Fruit fly (Drosophila melanogaster) whole organism, embryonic: ENCODE data around the gene CG9467.
A peak's percentile ranks its signal among the peaks of the same experiment; 100 is the strongest.

Source experiments
- ATbp ChIP-seq: fragments of 200-800 bp; sonication (Bioruptor generic); optimal IDR thresholded peaks from 2 replicates; lab custom pipeline; 2017; ENCODE audit warnings: missing biosample characterization, mild to moderate bottlenecking, missing genetic modification characterization, missing genetic modification reagents
- BEAF-32 ChIP-seq: fragments of 200-800 bp; sonication (Bioruptor generic); optimal IDR thresholded peaks from 3 replicates; lab custom pipeline; 2017; ENCODE audit warnings: missing biosample characterization, missing genetic modification characterization, mild to moderate bottlenecking, moderate library complexity, missing genetic modification reagents
- Bteb2 ChIP-seq: fragments of 200-800 bp; sonication (Bioruptor generic); optimal IDR thresholded peaks from 2 replicates; lab custom pipeline; 2016; ENCODE audit warnings: missing biosample characterization, missing genetic modification characterization
- CG10267 ChIP-seq: fragments of 200-800 bp; sonication (Bioruptor generic); optimal IDR thresholded peaks from 2 replicates; lab custom pipeline; 2018; ENCODE audit warnings: missing biosample characterization, mild to moderate bottlenecking, missing genetic modification characterization, moderate library complexity
- CG10366 ChIP-seq: fragments of 200-800 bp; sonication (Bioruptor generic); IDR thresholded peaks from 2 replicates; pipeline ENCODE4 v1.3.6; 2022; ENCODE audit warnings: missing biosample characterization, missing genetic modification characterization
- CG16813 ChIP-seq: fragments of 200-800 bp; sonication (Bioruptor generic); IDR thresholded peaks from 3 replicates; pipeline ENCODE4 v1.3.6; 2022; ENCODE audit warnings: missing biosample characterization, missing genetic modification characterization; ENCODE audit not compliant: partially characterized antibody
- CG17568 ChIP-seq: fragments of 200-800 bp; sonication (Bioruptor generic); optimal IDR thresholded peaks from 2 replicates; lab custom pipeline; 2018; ENCODE audit warnings: missing biosample characterization, mild to moderate bottlenecking, missing genetic modification characterization, moderate library complexity
- CG30403 ChIP-seq: fragments of 200-800 bp; sonication (Bioruptor generic); optimal IDR thresholded peaks from 3 replicates; lab custom pipeline; 2016; ENCODE audit warnings: missing biosample characterization, missing genetic modification characterization
- CG34422 ChIP-seq: fragments of 200-800 bp; sonication (Bioruptor generic); IDR thresholded peaks from 3 replicates; pipeline ENCODE4 v1.3.6; 2022; ENCODE audit warnings: missing biosample characterization, missing genetic modification characterization
- CG3726 ChIP-seq: fragments of 200-800 bp; sonication (Bioruptor generic); IDR thresholded peaks from 3 replicates; pipeline ENCODE4, ENCODE4 v1.3.6; 2022; ENCODE audit warnings: missing biosample characterization, missing genetic modification characterization
- CG4730 ChIP-seq: fragments of 200-800 bp; sonication (Bioruptor generic); IDR thresholded peaks from 2 replicates; pipeline ENCODE4 v1.3.6; 2022; ENCODE audit warnings: missing biosample characterization, missing genetic modification characterization
- CG6272 ChIP-seq: fragments of 200-800 bp; sonication (Bioruptor generic); IDR thresholded peaks from 2 replicates; pipeline ENCODE4 v1.3.6; 2022; ENCODE audit warnings: missing biosample characterization, missing genetic modification characterization
- CG8290 ChIP-seq, 3 experiments: fragments of 200-800 bp; sonication (Bioruptor generic); optimal IDR thresholded peaks; 2 replicates each; lab custom pipeline; 2016 to 2019; ENCODE audit warnings: missing biosample characterization in 3 of 3, missing genetic modification characterization in 3 of 3, mild to moderate bottlenecking in 2 of 3, moderate library complexity in 1 of 3
- CG8944 ChIP-seq: fragments of 200-800 bp; sonication (Bioruptor generic); optimal IDR thresholded peaks from 3 replicates; lab custom pipeline; 2016; ENCODE audit warnings: missing biosample characterization, missing genetic modification characterization
- CG9797 ChIP-seq: fragments of 200-800 bp; sonication (Bioruptor generic); optimal IDR thresholded peaks from 3 replicates; lab custom pipeline; 2018; ENCODE audit warnings: missing biosample characterization, mild to moderate bottlenecking, missing genetic modification characterization
- CG9817 ChIP-seq: fragments of 200-800 bp; sonication (Bioruptor generic); optimal IDR thresholded peaks from 2 replicates; lab custom pipeline; 2018; ENCODE audit warnings: missing biosample characterization, mild to moderate bottlenecking, missing genetic modification characterization, moderate library complexity
- Drgx ChIP-seq: fragments of 200-800 bp; sonication (Bioruptor generic); IDR thresholded peaks from 2 replicates; pipeline ENCODE4 v1.3.6; 2022; ENCODE audit warnings: missing biosample characterization, missing genetic modification characterization
- Fer2 ChIP-seq: fragments of 200-800 bp; sonication (Bioruptor generic); optimal IDR thresholded peaks from 2 replicates; lab custom pipeline; 2018; ENCODE audit warnings: missing biosample characterization, mild to moderate bottlenecking, missing genetic modification characterization, moderate library complexity
- HHEX ChIP-seq: fragments of 200-800 bp; sonication (Bioruptor generic); optimal IDR thresholded peaks from 3 replicates; lab custom pipeline; 2017; ENCODE audit warnings: missing biosample characterization, mild to moderate bottlenecking, missing genetic modification characterization, missing genetic modification reagents
- Opbp ChIP-seq: fragments of 200-800 bp; sonication (Bioruptor generic); IDR thresholded peaks from 3 replicates; pipeline ENCODE4 v1.3.6; 2022; ENCODE audit warnings: missing biosample characterization, missing genetic modification characterization; ENCODE audit not compliant: partially characterized antibody
- Sry-δ ChIP-seq: fragments of 200-800 bp; sonication (Bioruptor generic); optimal IDR thresholded peaks from 2 replicates; lab custom pipeline; 2016; ENCODE audit warnings: missing biosample characterization, missing genetic modification characterization
- Ssrp ChIP-seq: fragments of 200-800 bp; sonication (Bioruptor generic); optimal IDR thresholded peaks from 2 replicates; lab custom pipeline; 2018; ENCODE audit warnings: missing biosample characterization, mild to moderate bottlenecking, missing genetic modification characterization, moderate library complexity
- ase ChIP-seq: fragments of 200-800 bp; sonication (Bioruptor generic); IDR thresholded peaks from 3 replicates; pipeline ENCODE4 v1.3.6; 2022; ENCODE audit warnings: missing biosample characterization, missing genetic modification characterization
- btn ChIP-seq: fragments of 200-800 bp; sonication (Bioruptor generic); optimal IDR thresholded peaks from 2 replicates; lab custom pipeline; 2016; ENCODE audit warnings: missing biosample characterization, missing genetic modification characterization
- cato ChIP-seq: fragments of 200-800 bp; sonication (Bioruptor generic); optimal IDR thresholded peaks from 2 replicates; lab custom pipeline; 2016; ENCODE audit warnings: missing biosample characterization, missing genetic modification characterization, borderline replicate concordance
- ci ChIP-seq: fragments of 200-800 bp; sonication (Bioruptor generic); IDR thresholded peaks from 3 replicates; pipeline ENCODE4 v1.3.6; 2022; ENCODE audit warnings: missing biosample characterization, missing genetic modification characterization
- croc ChIP-seq: fragments of 200-800 bp; sonication (Bioruptor generic); conservative IDR thresholded peaks from 3 replicates; pipeline ENCODE4 v1.3.6; 2022; ENCODE audit warnings: missing biosample characterization, missing genetic modification characterization
- cwo ChIP-seq: fragments of 200-800 bp; sonication (Bioruptor generic); optimal IDR thresholded peaks from 3 replicates; lab custom pipeline; 2017; ENCODE audit warnings: missing biosample characterization, missing genetic modification characterization, mild to moderate bottlenecking, moderate library complexity, missing genetic modification reagents
- da ChIP-seq: fragments of 200-800 bp; sonication (Bioruptor generic); optimal IDR thresholded peaks from 2 replicates; lab custom pipeline; 2016; ENCODE audit warnings: missing biosample characterization, missing genetic modification characterization
- gce ChIP-seq: fragments of 200-800 bp; sonication (Bioruptor generic); IDR thresholded peaks from 3 replicates; pipeline ENCODE4 v1.3.6; 2022; ENCODE audit warnings: missing biosample characterization, missing genetic modification characterization
- gsb ChIP-seq: fragments of 200-800 bp; sonication (Bioruptor generic); IDR thresholded peaks from 2 replicates; pipeline ENCODE4 v1.3.6; 2022; ENCODE audit warnings: missing biosample characterization, missing genetic modification characterization
- gt ChIP-seq: fragments of 200-800 bp; sonication (Bioruptor generic); IDR thresholded peaks from 2 replicates; pipeline ENCODE4 v1.3.6; 2022; ENCODE audit warnings: missing biosample characterization, missing genetic modification characterization
- inv ChIP-seq: fragments of 200-800 bp; sonication (Bioruptor generic); IDR thresholded peaks from 2 replicates; pipeline ENCODE4 v1.3.6; 2022; ENCODE audit warnings: missing biosample characterization, missing genetic modification characterization; ENCODE audit not compliant: partially characterized antibody
- mam ChIP-seq: fragments of 200-800 bp; sonication (Bioruptor generic); optimal IDR thresholded peaks from 3 replicates; lab custom pipeline; 2016; ENCODE audit warnings: missing biosample characterization, missing genetic modification characterization
- mirr ChIP-seq: fragments of 200-800 bp; sonication (Bioruptor generic); optimal IDR thresholded peaks from 3 replicates; lab custom pipeline; 2018; ENCODE audit warnings: missing biosample characterization, mild to moderate bottlenecking, missing genetic modification characterization
- nom ChIP-seq: fragments of 200-800 bp; sonication (Bioruptor generic); optimal IDR thresholded peaks from 2 replicates; lab custom pipeline; 2017; ENCODE audit warnings: missing biosample characterization, missing genetic modification characterization, mild to moderate bottlenecking, moderate library complexity, missing genetic modification reagents
- onecut ChIP-seq: fragments of 200-800 bp; sonication (Bioruptor generic); IDR thresholded peaks from 2 replicates; pipeline ENCODE4 v1.3.6; 2022; ENCODE audit warnings: missing biosample characterization, missing genetic modification characterization
- org-1 ChIP-seq: fragments of 200-800 bp; sonication (Bioruptor generic); optimal IDR thresholded peaks from 2 replicates; lab custom pipeline; 2017; ENCODE audit warnings: missing biosample characterization, missing genetic modification characterization
- pfk ChIP-seq: fragments of 200-800 bp; sonication (Bioruptor generic); optimal IDR thresholded peaks from 2 replicates; lab custom pipeline; 2018; ENCODE audit warnings: missing biosample characterization, mild to moderate bottlenecking, missing genetic modification characterization, moderate library complexity
- repo ChIP-seq: fragments of 200-800 bp; sonication (Bioruptor generic); optimal IDR thresholded peaks from 2 replicates; lab custom pipeline; 2016; ENCODE audit warnings: missing biosample characterization, missing genetic modification characterization
- sens-2 ChIP-seq: fragments of 200-800 bp; sonication (Bioruptor generic); IDR thresholded peaks from 2 replicates; pipeline ENCODE4 v1.3.6; 2022; ENCODE audit warnings: missing biosample characterization, missing genetic modification characterization
- sqz ChIP-seq: fragments of 200-800 bp; sonication (Bioruptor generic); optimal IDR thresholded peaks from 3 replicates; lab custom pipeline; 2018; ENCODE audit warnings: missing biosample characterization, mild to moderate bottlenecking, missing genetic modification characterization
- sug ChIP-seq: fragments of 200-800 bp; optimal IDR thresholded peaks from 2 replicates; lab custom pipeline; 2019; ENCODE audit warnings: missing biosample characterization, mild to moderate bottlenecking, missing genetic modification characterization, moderate library complexity
- tna ChIP-seq: fragments of 200-800 bp; sonication (Bioruptor generic); IDR thresholded peaks from 2 replicates; pipeline ENCODE4 v1.3.6; 2022; ENCODE audit warnings: missing biosample characterization, missing genetic modification characterization; ENCODE audit not compliant: partially characterized antibody
- toy ChIP-seq: fragments of 200-800 bp; sonication (Bioruptor generic); IDR thresholded peaks from 2 replicates; pipeline ENCODE4 v1.3.6; 2022; ENCODE audit warnings: missing biosample characterization, missing genetic modification characterization
- wor ChIP-seq: fragments of 200-800 bp; sonication (Bioruptor generic); IDR thresholded peaks from 2 replicates; pipeline ENCODE4 v1.3.6; 2022; ENCODE audit warnings: missing biosample characterization, missing genetic modification characterization
- zfh1 ChIP-seq: fragments of 200-800 bp; sonication (Bioruptor generic); IDR thresholded peaks from 3 replicates; pipeline ENCODE4 v1.3.6; 2022; ENCODE audit warnings: missing biosample characterization, missing genetic modification characterization

CG9467 gene

dm6 chr3R:9767620-9768592 lies 32.9 kb downstream of the CG9467 start, which contains the start of gene Naa80 (continued):
- TF ChIP-seq CG8290 (GFP tag; optimal IDR thresholded peaks at IDR 0.05; lab: Kevin White, UChicago) (peak; percentile 40), CG8290 (tag; optimal IDR thresholded peaks at IDR 0.05; lab: Kevin White, UChicago) (peak in 1 of 2 experiments; percentile 90), Opbp (peak; percentile 59), cato (GFP tag; lab: Kevin White, UChicago) (peak; percentile 44), gsb (GFP tag; lab: Robert Waterston, UW) (no peak; the same call in 1 of the 2 replicates), BEAF-32 (GFP tag; lab: Kevin White, UChicago) (peak; percentile 56), CG9817 (tag; lab: Kevin White, UChicago) (peak; percentile 60), wor (GFP tag; lab: Robert Waterston, UW) (no peak), CG9797 (GFP tag; lab: Kevin White, UChicago) (no peak), CG10267 (tag; lab: Kevin White, UChicago) (peak; percentile 95), cwo (peak; percentile 25), HHEX (GFP tag; lab: Kevin White, UChicago) (peak; percentile 66), CG30403 (peak; percentile 58), CG16813 (GFP tag; lab: Robert Waterston, UW) (peak; percentile 46; the same call in 1 of the 3 replicates), croc (GFP tag; lab: Robert Waterston, UW) (no peak), Sry-δ (GFP tag; lab: Kevin White, UChicago) (peak; percentile 54), repo (GFP tag; lab: Kevin White, UChicago) (peak; percentile 57), tna (peak; percentile 48; the same call in 1 of the 2 replicates), btn (GFP tag; lab: Kevin White, UChicago) (no peak), onecut (peak; percentile 41; the same call in 1 of the 2 replicates), inv (GFP tag; lab: Robert Waterston, UW) (peak; percentile 28; the same call in 1 of the 2 replicates), Drgx (GFP tag; lab: Robert Waterston, UW) (peak; percentile 11; the same call in 1 of the 2 replicates), nom (GFP tag; lab: Kevin White, UChicago) (peak; percentile 71), gce (GFP tag; lab: Robert Waterston, UW) (no peak), ci (peak; percentile 85), CG3726 (GFP tag; lab: Robert Waterston, UW) (no peak), gt (GFP tag; lab: Robert Waterston, UW) (no peak), zfh1 (GFP tag; lab: Robert Waterston, UW) (peak; percentile 64), sug (peak; percentile 71), Fer2 (tag; lab: Kevin White, UChicago) (peak; percentile 8), CG6272 (no peak), Ssrp (tag; lab: Kevin White, UChicago) (peak; percentile 12), CG8944 (GFP tag; lab: Kevin White, UChicago) (peak; percentile 77), sens-2 (GFP tag; lab: Robert Waterston, UW) (no peak), toy (GFP tag; lab: Robert Waterston, UW) (no peak; the same call in 1 of the 2 replicates), CG4730 (GFP tag; lab: Robert Waterston, UW) (no peak), sqz (GFP tag; lab: Kevin White, UChicago) (no peak), org-1 (GFP tag; lab: Kevin White, UChicago) (no peak), Bteb2 (GFP tag; lab: Kevin White, UChicago) (peak; percentile 50), ase (GFP tag; lab: Robert Waterston, UW) (0 out of 3 replicates have a peak, but pooled peaks have one; percentile 34), CG17568 (GFP tag; lab: Kevin White, UChicago) (no peak), ATbp (GFP tag; lab: Kevin White, UChicago) (no peak), pfk (no peak), CG10366 (GFP tag; lab: Robert Waterston, UW) (peak; percentile 41; the same call in 1 of the 2 replicates), mirr (GFP tag; lab: Kevin White, UChicago) (peak; percentile 28), mam (GFP tag; lab: Kevin White, UChicago) (peak; percentile 82), da (GFP tag; lab: Kevin White, UChicago) (peak; percentile 38), CG34422 (GFP tag; lab: Robert Waterston, UW) (peak; percentile 80)
